Worm (Caenorhabditis elegans): Measurements from ENCODE around the gene C49F5.7.

The C49F5.7 gene

DNA sequence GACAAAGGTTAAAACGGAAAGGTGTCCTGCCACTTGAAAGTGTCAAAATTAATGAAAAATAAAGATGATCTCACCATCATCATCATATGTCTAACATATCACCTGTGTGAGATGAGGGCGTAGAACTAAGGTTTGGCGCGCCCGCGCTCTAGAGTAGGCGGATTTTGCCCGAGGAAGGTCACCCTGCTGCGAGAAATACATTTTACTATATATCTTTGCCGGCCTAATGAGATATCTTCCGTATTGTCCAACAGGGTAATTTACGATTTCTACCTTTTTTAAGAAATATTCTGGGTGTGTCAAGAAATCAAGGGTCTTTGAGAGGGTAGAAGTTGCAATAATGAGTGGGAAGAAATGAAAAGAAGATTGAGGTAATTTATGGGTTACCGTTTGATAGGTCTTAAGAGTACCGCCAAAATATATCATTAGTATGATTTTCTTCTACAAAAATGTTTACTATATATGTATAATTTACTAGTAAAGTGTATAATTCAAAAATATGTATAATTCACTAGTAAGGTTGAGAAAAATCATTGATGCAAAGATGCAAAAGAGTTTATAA lies 13.4 kb downstream of the C49F5.7 start:
- TF ChIP-seq aha-1 (tag) (peak; percentile 63), mxl-3 (GFP tag; optimal IDR thresholded peaks at IDR 0.05) (no peak), ceh-62 (tag; optimal IDR thresholded peaks at IDR 0.05) (no peak), unc-62 (GFP tag; optimal IDR thresholded peaks at IDR 0.05 in 1 of 2) (peak in 1 of 2 experiments; percentile 70), unc-62 (tag; optimal IDR thresholded peaks at IDR 0.05) (no peak), dmd-8 (GFP tag; IDR thresholded peaks at IDR 0.05) (no peak)

DNA sequence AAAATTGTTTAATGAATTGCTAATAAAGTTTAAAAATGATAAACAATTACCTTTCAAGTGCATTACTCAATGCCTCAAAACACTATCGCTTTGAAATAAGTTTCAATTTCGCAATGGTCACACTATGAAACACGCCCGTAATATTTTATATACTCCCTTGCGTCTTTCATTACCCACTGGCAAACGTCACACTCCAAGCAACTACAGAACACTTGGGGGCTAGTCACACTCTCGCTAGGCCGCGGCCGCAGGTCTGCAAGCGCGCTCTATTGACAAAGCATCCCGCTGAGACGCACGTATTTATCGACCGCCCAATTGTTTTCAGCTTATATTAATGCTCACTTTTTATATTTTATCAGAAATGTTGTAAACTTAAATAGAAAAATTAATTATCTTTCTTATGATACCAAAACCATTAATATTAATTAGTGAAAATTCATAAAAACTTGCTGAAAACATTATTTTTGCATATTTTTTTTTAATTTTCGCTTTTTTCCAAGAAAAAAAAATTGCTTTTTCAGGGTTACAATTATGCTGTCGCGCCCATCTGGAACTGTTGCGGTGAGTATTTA lies 23.4 kb downstream of the C49F5.7 start, which contains the start of the genes nmat-1 and ucr-2.1:
Gene nmat-1 (minus strand): TSS at position 136 of the 572 bp plus-strand sequence.
Gene ucr-2.1 (plus strand): TSS at position 522 of the 572 bp plus-strand sequence.
- TF ChIP-seq saeg-2 (GFP tag; IDR thresholded peaks at IDR 0.05) (no peak), mep-1 (tag; optimal IDR thresholded peaks at IDR 0.05) (peak; percentile 92), dpl-1 (GFP tag; optimal IDR thresholded peaks at IDR 0.05) (peak; percentile 69), egl-43 (GFP tag; IDR thresholded peaks at IDR 0.05) (no peak), F49E8.2 (tag; optimal IDR thresholded peaks at IDR 0.05; ENCODE audit: borderline replicate concordance) (no peak), nhr-28 (tag; optimal IDR thresholded peaks at IDR 0.05) (peak; percentile 99), mxl-3 (GFP tag; optimal IDR thresholded peaks at IDR 0.05) (peak; percentile 89), cey-2 (tag; optimal IDR thresholded peaks at IDR 0.05; ENCODE audit: borderline replicate concordance, insufficient read depth) (no peak), rbr-2 (tag; optimal IDR thresholded peaks at IDR 0.05) (peak; percentile 79), hmg-1.1 (GFP tag; IDR thresholded peaks at IDR 0.05) (peak; percentile 81), ZK337.2 (GFP tag; IDR thresholded peaks at IDR 0.05) (no peak), daf-12 (tag; optimal IDR thresholded peaks at IDR 0.05) (no peak), lin-15B (tag; optimal IDR thresholded peaks at IDR 0.05) (no peak), ces-1 (GFP tag; optimal IDR thresholded peaks at IDR 0.05) (no peak), D1046.2 (GFP tag; IDR thresholded peaks at IDR 0.05) (no peak), mxl-2 (GFP tag; conservative IDR thresholded peaks at IDR 0.05) (no peak), ceh-28 (tag; optimal IDR thresholded peaks at IDR 0.05) (no peak), tag-97 (GFP tag; IDR thresholded peaks at IDR 0.05) (no peak), unc-62 (GFP tag; optimal IDR thresholded peaks at IDR 0.05 in 1 of 2) (peak in 1 of 2 experiments; percentile 31), unc-62 (tag; optimal IDR thresholded peaks at IDR 0.05) (no peak), daf-8 (GFP tag; IDR thresholded peaks at IDR 0.05) (no peak), ztf-11 (tag; optimal IDR thresholded peaks at IDR 0.05) (no peak), dve-1 (tag; optimal IDR thresholded peaks at IDR 0.05; ENCODE audit: insufficient read depth) (peak; percentile 86), unc-130 (GFP tag; optimal IDR thresholded peaks at IDR 0.05) (no peak), gei-8 (GFP tag; optimal IDR thresholded peaks at IDR 0.05) (no peak), T26A8.4 (GFP tag; IDR thresholded peaks at IDR 0.05) (no peak; the same call in 1 of the 2 replicates), pha-4 (GFP tag; IDR thresholded peaks at IDR 0.05) (0 out of 2 replicates have a peak, but pooled peaks have one; percentile 42), pha-4 (tag; optimal IDR thresholded peaks at IDR 0.05) (no peak), spr-3 (GFP tag; optimal IDR thresholded peaks at IDR 0.05) (peak; percentile 30), nhr-41 (GFP tag; IDR thresholded peaks at IDR 0.05) (0 out of 2 replicates have a peak, but pooled peaks have one; percentile 19), F26F4.8 (GFP tag; conservative IDR thresholded peaks at IDR 0.05) (no peak), jun-1 (tag; optimal IDR thresholded peaks at IDR 0.05) (no peak), tra-1 (GFP tag; IDR thresholded peaks at IDR 0.05) (no peak), mdt-29 (GFP tag; IDR thresholded peaks at IDR 0.05) (no peak), php-3 (GFP tag; IDR thresholded peaks at IDR 0.05) (peak; percentile 62), sdz-12 (GFP tag; optimal IDR thresholded peaks at IDR 0.05) (no peak), ceh-82 (tag; optimal IDR thresholded peaks at IDR 0.05) (no peak), mes-2 (tag; optimal IDR thresholded peaks at IDR 0.05; ENCODE audit: poor library complexity, severe bottlenecking) (peak; percentile 94), snpc-1.2 (GFP tag; IDR thresholded peaks at IDR 0.05) (no peak), lir-3 (tag; optimal IDR thresholded peaks at IDR 0.05) (no peak), zip-11 (GFP tag; IDR thresholded peaks at IDR 0.05) (no peak), Y105C5A.15 (GFP tag; IDR thresholded peaks at IDR 0.05) (no peak), nhr-6 (tag; optimal IDR thresholded peaks at IDR 0.05) (peak; percentile 61), T20F7.1 (GFP tag; optimal IDR thresholded peaks at IDR 0.05) (peak; percentile 50), lin-1 (GFP tag; IDR thresholded peaks at IDR 0.05) (no peak)
